Worm (Caenorhabditis elegans) whole organism, L2 larva: Measurements from ENCODE around the gene pes-23.
A peak's percentile ranks its signal among the peaks of the same experiment; 100 is the strongest.

Source experiments
- C34F6.9 ChIP-seq: fragments of 150-350 bp; optimal IDR thresholded peaks from 2 replicates; lab custom pipeline; 2014; ENCODE audit warnings: missing biosample characterization, missing genetic modification characterization
- F13H6.1 ChIP-seq: sonication (generic microtip); optimal IDR thresholded peaks from 2 replicates; lab custom pipeline; 2016; ENCODE audit warnings: missing genetic modification characterization, missing compliant biosample characterization
- R02D3.7 ChIP-seq: fragments of 150-350 bp; optimal IDR thresholded peaks from 2 replicates; lab custom pipeline; 2014; ENCODE audit warnings: missing biosample characterization, missing genetic modification characterization
- ZK546.5 ChIP-seq: sonication (generic microtip); optimal IDR thresholded peaks from 2 replicates; lab custom pipeline; 2017; ENCODE audit warnings: missing biosample characterization, missing genetic modification characterization
- alr-1 ChIP-seq: fragments of 150-350 bp; optimal IDR thresholded peaks from 2 replicates; lab custom pipeline; 2014; ENCODE audit warnings: missing biosample characterization, missing genetic modification characterization
- aly-2 ChIP-seq: fragments of 150-350 bp; optimal IDR thresholded peaks from 2 replicates; lab custom pipeline; 2014; ENCODE audit warnings: missing biosample characterization, missing genetic modification characterization
- ama-1 ChIP-seq: fragments of 150-350 bp; optimal IDR thresholded peaks from 2 replicates; lab custom pipeline; 2018; ENCODE audit warnings: inconsistent platforms
- ceh-16 ChIP-seq: fragments of 150-350 bp; optimal IDR thresholded peaks from 2 replicates; lab custom pipeline; 2014; ENCODE audit warnings: missing biosample characterization, missing genetic modification characterization
- ceh-82 ChIP-seq: fragments of 150-350 bp; optimal IDR thresholded peaks from 2 replicates; lab custom pipeline; 2014; ENCODE audit warnings: missing biosample characterization, missing genetic modification characterization
- dmd-4 ChIP-seq: sonication (generic microtip); optimal IDR thresholded peaks from 2 replicates; lab custom pipeline; 2017; ENCODE audit warnings: missing biosample characterization, missing genetic modification characterization
- elt-1 ChIP-seq: fragments of 150-350 bp; optimal IDR thresholded peaks from 2 replicates; lab custom pipeline; 2014; ENCODE audit warnings: missing biosample characterization, missing genetic modification characterization
- elt-3 ChIP-seq: sonication (generic microtip); optimal IDR thresholded peaks from 2 replicates; lab custom pipeline; 2017; ENCODE audit warnings: missing biosample characterization, missing genetic modification characterization
- fos-1 ChIP-seq: fragments of 150-350 bp; optimal IDR thresholded peaks from 2 replicates; lab custom pipeline; 2014; ENCODE audit warnings: missing biosample characterization, missing genetic modification characterization
- lin-11 ChIP-seq: fragments of 150-350 bp; sonication (generic microtip); optimal IDR thresholded peaks from 2 replicates; lab custom pipeline; 2014; ENCODE audit warnings: missing biosample characterization, missing genetic modification characterization, inconsistent platforms, mixed read lengths
- lin-13 ChIP-seq: fragments of 150-350 bp; optimal IDR thresholded peaks from 2 replicates; lab custom pipeline; 2014; ENCODE audit warnings: missing biosample characterization, missing genetic modification reagents, missing genetic modification characterization
- lin-39 ChIP-seq: fragments of 150-350 bp; optimal IDR thresholded peaks from 2 replicates; lab custom pipeline; 2014; ENCODE audit warnings: missing biosample characterization, missing genetic modification reagents, missing genetic modification characterization
- lsy-2 ChIP-seq, 2 experiments: fragments of 150-350 bp in 1 of 2; sonication (generic microtip) in 1 of 2; optimal IDR thresholded peaks; 2 replicates each; lab custom pipeline; 2014 to 2017; ENCODE audit warnings: missing biosample characterization in 2 of 2, missing genetic modification characterization in 2 of 2
- mbf-1 ChIP-seq: sonication (generic microtip); optimal IDR thresholded peaks from 2 replicates; lab custom pipeline; 2017; ENCODE audit warnings: missing biosample characterization, missing genetic modification characterization
- mdl-1 ChIP-seq, 2 experiments: fragments of 150-350 bp in 1 of 2; sonication (generic microtip) in 1 of 2; optimal IDR thresholded peaks; 2 replicates each; lab custom pipeline; 2017; ENCODE audit warnings: missing biosample characterization in 2 of 2, missing genetic modification characterization in 2 of 2
- nhr-10 ChIP-seq: sonication (generic microtip); optimal IDR thresholded peaks from 2 replicates; lab custom pipeline; 2017; ENCODE audit warnings: missing biosample characterization, missing genetic modification characterization
- nhr-11 ChIP-seq: fragments of 150-350 bp; optimal IDR thresholded peaks from 2 replicates; lab custom pipeline; 2014; ENCODE audit warnings: missing biosample characterization, missing genetic modification characterization
- nhr-12 ChIP-seq: fragments of 150-350 bp; optimal IDR thresholded peaks from 2 replicates; lab custom pipeline; 2014; ENCODE audit warnings: missing biosample characterization, missing genetic modification characterization
- nhr-129 ChIP-seq: fragments of 150-350 bp; optimal IDR thresholded peaks from 2 replicates; lab custom pipeline; 2014; ENCODE audit warnings: missing biosample characterization, missing genetic modification characterization
- nhr-21 ChIP-seq: fragments of 150-350 bp; optimal IDR thresholded peaks from 2 replicates; lab custom pipeline; 2014; ENCODE audit warnings: missing biosample characterization, missing genetic modification characterization
- nhr-23 ChIP-seq: fragments of 150-350 bp; optimal IDR thresholded peaks from 2 replicates; lab custom pipeline; 2014; ENCODE audit warnings: missing biosample characterization, missing genetic modification reagents, missing genetic modification characterization
- nhr-237 ChIP-seq: fragments of 150-350 bp; optimal IDR thresholded peaks from 2 replicates; lab custom pipeline; 2014; ENCODE audit warnings: missing biosample characterization, missing genetic modification characterization
- nhr-25 ChIP-seq: fragments of 150-350 bp; sonication (generic microtip); optimal IDR thresholded peaks from 3 replicates; lab custom pipeline; 2014; ENCODE audit warnings: missing biosample characterization, missing genetic modification characterization
- nhr-77 ChIP-seq: fragments of 150-350 bp; optimal IDR thresholded peaks from 2 replicates; lab custom pipeline; 2014; ENCODE audit warnings: missing biosample characterization, missing genetic modification characterization
- sem-4 ChIP-seq: fragments of 150-350 bp; optimal IDR thresholded peaks from 2 replicates; lab custom pipeline; 2014; ENCODE audit warnings: missing biosample characterization, missing genetic modification reagents, missing genetic modification characterization
- skn-1 ChIP-seq: sonication (generic microtip); optimal IDR thresholded peaks from 2 replicates; lab custom pipeline; 2017; ENCODE audit warnings: missing biosample characterization, missing genetic modification characterization
- sma-3 ChIP-seq: sonication (generic microtip); optimal IDR thresholded peaks from 2 replicates; lab custom pipeline; 2016; ENCODE audit warnings: missing genetic modification reagents, missing genetic modification characterization, missing compliant biosample characterization
- sma-9 ChIP-seq, 2 experiments: fragments of 150-350 bp in 1 of 2; sonication (generic microtip) in 1 of 2; optimal IDR thresholded peaks; 2 replicates each; lab custom pipeline; 2014 to 2016; ENCODE audit warnings: missing genetic modification characterization in 2 of 2, mild to moderate bottlenecking in 1 of 2, missing biosample characterization in 1 of 2, missing compliant biosample characterization in 1 of 2, missing genetic modification reagents in 1 of 2, moderate library complexity in 1 of 2
- unc-39 ChIP-seq: fragments of 150-350 bp; optimal IDR thresholded peaks from 2 replicates; lab custom pipeline; 2014; ENCODE audit warnings: missing biosample characterization, missing genetic modification characterization
- unc-55 ChIP-seq: fragments of 150-350 bp; sonication (generic microtip); optimal IDR thresholded peaks from 3 replicates; lab custom pipeline; 2014; ENCODE audit warnings: missing biosample characterization, missing genetic modification reagents, missing genetic modification characterization
- unc-62 ChIP-seq: fragments of 150-350 bp; optimal IDR thresholded peaks from 2 replicates; lab custom pipeline; 2014; ENCODE audit warnings: missing biosample characterization, missing genetic modification reagents, missing genetic modification characterization

Gene pes-23

ce11 chrX:6939917-6940316 is 38.7 kb downstream of the pes-23 start, which contains the start of gene C16E9.1:
Gene C16E9.1 (plus strand): TSS chrX:6940217.
- TF ChIP-seq nhr-12 (tag; lab: Kevin White, UChicago) (no peak), mdl-1 (tag; optimal IDR thresholded peaks at IDR 0.05; lab: Kevin White, UChicago) (no peak), ama-1 (lab: Kevin White, UChicago) (no peak), nhr-25 (no peak), F13H6.1 (no peak), lsy-2 (tag; optimal IDR thresholded peaks at IDR 0.05; lab: Kevin White, UChicago) (no peak), nhr-23 (no peak), ceh-16 (tag; lab: Kevin White, UChicago) (no peak), elt-3 (tag; lab: Kevin White, UChicago) (no peak), mbf-1 (tag; lab: Kevin White, UChicago) (no peak), dmd-4 (tag; lab: Kevin White, UChicago) (no peak), ceh-82 (no peak), skn-1 (tag; lab: Kevin White, UChicago) (no peak), nhr-77 (tag; lab: Kevin White, UChicago) (no peak), lin-11 (tag; lab: Kevin White, UChicago) (no peak), lin-13 (GFP tag; lab: Kevin White, UChicago) (no peak), nhr-11 (tag; lab: Kevin White, UChicago) (no peak), aly-2 (tag; lab: Kevin White, UChicago) (no peak), sem-4 (tag; lab: Kevin White, UChicago) (no peak)

ce11 chrX:6940775-6941174 is 39.6 kb downstream of the pes-23 start:
- TF ChIP-seq aly-2 (tag; lab: Kevin White, UChicago) (no peak), nhr-10 (tag; lab: Kevin White, UChicago) (no peak), R02D3.7 (tag; lab: Kevin White, UChicago) (no peak), nhr-129 (tag; lab: Kevin White, UChicago) (no peak), lin-39 (tag; lab: Kevin White, UChicago) (no peak), unc-62 (GFP tag; lab: Kevin White, UChicago) (no peak), sma-9 (GFP tag; optimal IDR thresholded peaks at IDR 0.05; lab: Kevin White, UChicago) (no peak), sma-9 (tag; optimal IDR thresholded peaks at IDR 0.05; lab: Kevin White, UChicago) (no peak), nhr-12 (tag; lab: Kevin White, UChicago) (no peak), nhr-77 (tag; lab: Kevin White, UChicago) (no peak), nhr-25 (no peak), nhr-23 (no peak), alr-1 (tag; lab: Kevin White, UChicago) (no peak), ZK546.5 (tag; lab: Kevin White, UChicago) (no peak), lsy-2 (tag; optimal IDR thresholded peaks at IDR 0.05; lab: Kevin White, UChicago) (no peak), nhr-237 (tag; lab: Kevin White, UChicago) (no peak)

- TF ChIP-seq nhr-77 (tag; lab: Kevin White, UChicago) = no peak
- peak; percentile 33 for TF ChIP-seq sma-3
- TF ChIP-seq nhr-129 (tag; lab: Kevin White, UChicago) = no peak
- no peak for TF ChIP-seq fos-1
- TF ChIP-seq lin-11 (tag; lab: Kevin White, UChicago) = no peak
- no peak for TF ChIP-seq unc-62 (GFP tag; lab: Kevin White, UChicago)
- no peak for TF ChIP-seq unc-39 (tag; lab: Kevin White, UChicago)
- peak; percentile 74 for TF ChIP-seq sma-9 (GFP tag; optimal IDR thresholded peaks at IDR 0.05; lab: Kevin White, UChicago)
- TF ChIP-seq sma-9 (tag; optimal IDR thresholded peaks at IDR 0.05; lab: Kevin White, UChicago) = no peak
- no peak for TF ChIP-seq unc-55
- no peak for TF ChIP-seq C34F6.9 (tag; lab: Kevin White, UChicago)
- TF ChIP-seq nhr-11 (tag; lab: Kevin White, UChicago) = no peak
- no peak for TF ChIP-seq mbf-1 (tag; lab: Kevin White, UChicago)
- peak; percentile 62 for TF ChIP-seq elt-1
- TF ChIP-seq nhr-21 (tag; lab: Kevin White, UChicago) = peak; percentile 34
Observed at ce11 chrX:6941711-6942110, 40.5 kb downstream of the pes-23 start.

- TF ChIP-seq lin-39 (tag; lab: Kevin White, UChicago) (no peak), nhr-23 (no peak), sma-9 (GFP tag; optimal IDR thresholded peaks at IDR 0.05; lab: Kevin White, UChicago) (no peak), sma-9 (tag; optimal IDR thresholded peaks at IDR 0.05; lab: Kevin White, UChicago) (no peak), fos-1 (no peak), dmd-4 (tag; lab: Kevin White, UChicago) (no peak), unc-55 (no peak), C34F6.9 (tag; lab: Kevin White, UChicago) (no peak), nhr-12 (tag; lab: Kevin White, UChicago) (no peak)
Observed at ce11 chrX:6946789-6947188, 45.6 kb downstream of the pes-23 start.
